Worm (Caenorhabditis elegans) whole organism, L4 larva: ENCODE results near the gene hsp-12.2.

Experiments used
- F37D6.2 ChIP-seq: sonication (generic microtip); optimal IDR thresholded peaks from 2 replicates; lab custom pipeline; 2016; ENCODE audit warnings: mild to moderate bottlenecking, missing genetic modification characterization, missing compliant biosample characterization
- R02D3.7 ChIP-seq: fragments of 150-350 bp; sonication (generic microtip); optimal IDR thresholded peaks from 3 replicates; lab custom pipeline; 2014; ENCODE audit warnings: missing biosample characterization, missing genetic modification characterization
- T26A8.4 ChIP-seq: fragments of 200-800 bp; sonication (Bioruptor generic); IDR thresholded peaks from 2 replicates; pipeline ENCODE4 v1.3.6; 2022; ENCODE audit warnings: missing genetic modification characterization, missing compliant biosample characterization
- Y105C5A.15 ChIP-seq: fragments of 200-800 bp; sonication (Bioruptor generic); IDR thresholded peaks from 2 replicates; pipeline ENCODE4 v1.3.6; 2022; ENCODE audit warnings: missing genetic modification characterization, missing compliant biosample characterization
- aha-1 ChIP-seq: fragments of 150-350 bp; peaks from one replicate; lab custom pipeline; 2014; ENCODE audit warnings: missing biosample characterization, missing genetic modification characterization
- aly-2 ChIP-seq: sonication (generic microtip); optimal IDR thresholded peaks from 2 replicates; lab custom pipeline; 2018; ENCODE audit warnings: missing biosample characterization, missing genetic modification characterization
- ama-1 ChIP-seq: fragments of 150-350 bp; optimal IDR thresholded peaks from 2 replicates; lab custom pipeline; 2014; ENCODE audit warnings: inconsistent platforms, mixed read lengths
- ceh-20 ChIP-seq: fragments of 200-800 bp; sonication (Bioruptor generic); IDR thresholded peaks from 2 replicates; pipeline ENCODE4 v1.3.6; 2022; ENCODE audit warnings: missing genetic modification reagents, missing genetic modification characterization, missing compliant biosample characterization
- ceh-32 ChIP-seq: sonication (generic microtip); optimal IDR thresholded peaks from 2 replicates; lab custom pipeline; 2016; ENCODE audit warnings: mild to moderate bottlenecking, missing genetic modification characterization, missing compliant biosample characterization; ENCODE audit not compliant: poor library complexity
- ceh-44 ChIP-seq: fragments of 200-800 bp; sonication (Bioruptor generic); IDR thresholded peaks from 2 replicates; pipeline ENCODE4 v1.3.6; 2022; ENCODE audit warnings: missing genetic modification reagents, missing genetic modification characterization, missing compliant biosample characterization
- ces-1 ChIP-seq: fragments of 150-350 bp; sonication (generic microtip); optimal IDR thresholded peaks from 4 replicates; lab custom pipeline; 2014; ENCODE audit warnings: missing biosample characterization, missing genetic modification reagents, missing genetic modification characterization
- daf-19 ChIP-seq: fragments of 200-800 bp; sonication (Bioruptor generic); conservative IDR thresholded peaks from 2 replicates; pipeline ENCODE4 v1.3.6; 2022; ENCODE audit warnings: missing genetic modification characterization, missing compliant biosample characterization
- dmd-6 ChIP-seq: fragments of 200-800 bp; sonication (Bioruptor generic); IDR thresholded peaks from 2 replicates; pipeline ENCODE4 v1.3.6; 2022; ENCODE audit warnings: missing genetic modification reagents, missing genetic modification characterization, missing compliant biosample characterization
- dpl-1 ChIP-seq: fragments of 150-350 bp; optimal IDR thresholded peaks from 2 replicates; lab custom pipeline; 2014; ENCODE audit warnings: missing biosample characterization, missing genetic modification reagents, missing genetic modification characterization
- duxl-1 ChIP-seq: sonication (generic microtip); optimal IDR thresholded peaks from 2 replicates; lab custom pipeline; 2016; ENCODE audit warnings: mild to moderate bottlenecking, missing genetic modification characterization, moderate library complexity, missing compliant biosample characterization; ENCODE audit not compliant: poor library complexity
- gei-8 ChIP-seq: fragments of 200-800 bp; sonication (Bioruptor generic); optimal IDR thresholded peaks from 2 replicates; lab custom pipeline; 2018; ENCODE audit warnings: mild to moderate bottlenecking, missing genetic modification characterization, missing compliant biosample characterization
- hif-1 ChIP-seq, 2 experiments: sonication (generic microtip); optimal IDR thresholded peaks; 2 replicates each; lab custom pipeline; 2016 to 2017; ENCODE audit warnings: missing compliant biosample characterization in 2 of 2, missing genetic modification characterization in 2 of 2, missing genetic modification reagents in 2 of 2, missing genotype in 2 of 2, mild to moderate bottlenecking in 1 of 2
- hlh-11 ChIP-seq: fragments of 200-800 bp; sonication (Bioruptor generic); optimal IDR thresholded peaks from 2 replicates; lab custom pipeline; 2018; ENCODE audit warnings: mild to moderate bottlenecking, missing genetic modification characterization, missing compliant biosample characterization
- hmg-1.1 ChIP-seq: fragments of 200-800 bp; sonication (Bioruptor generic); IDR thresholded peaks from 2 replicates; pipeline ENCODE4 v1.3.6; 2022; ENCODE audit warnings: missing genetic modification reagents, missing genetic modification characterization, missing compliant biosample characterization
- lim-7 ChIP-seq: fragments of 200-800 bp; sonication (Bioruptor generic); IDR thresholded peaks from 2 replicates; pipeline ENCODE4 v1.3.6; 2022; ENCODE audit warnings: missing genetic modification characterization, missing compliant biosample characterization
- lin-1 ChIP-seq: fragments of 200-800 bp; sonication (Bioruptor generic); IDR thresholded peaks from 2 replicates; pipeline ENCODE4 v1.3.6; 2022; ENCODE audit warnings: missing genetic modification reagents, missing genetic modification characterization, missing compliant biosample characterization
- lin-13 ChIP-seq: fragments of 150-350 bp; optimal IDR thresholded peaks from 2 replicates; lab custom pipeline; 2014; ENCODE audit warnings: missing biosample characterization, missing genetic modification reagents, missing genetic modification characterization
- lin-38 ChIP-seq: fragments of 200-800 bp; sonication (Bioruptor generic); IDR thresholded peaks from 2 replicates; pipeline ENCODE4 v1.3.6; 2022; ENCODE audit warnings: missing genetic modification reagents, missing genetic modification characterization, missing compliant biosample characterization
- lin-39 ChIP-seq: fragments of 150-350 bp; optimal IDR thresholded peaks from 2 replicates; lab custom pipeline; 2014; ENCODE audit warnings: missing biosample characterization, missing genetic modification reagents, missing genetic modification characterization
- lir-3 ChIP-seq: sonication (generic microtip); optimal IDR thresholded peaks from 2 replicates; lab custom pipeline; 2016; ENCODE audit warnings: mild to moderate bottlenecking, missing genetic modification characterization, missing compliant biosample characterization
- mdl-1 ChIP-seq, 2 experiments: fragments of 150-350 bp in 1 of 2; sonication (generic microtip) in 1 of 2; optimal IDR thresholded peaks; 2 replicates each; lab custom pipeline; 2014 to 2017; ENCODE audit warnings: missing biosample characterization in 2 of 2, missing genetic modification characterization in 2 of 2
- mdt-29 ChIP-seq: fragments of 200-800 bp; sonication (Bioruptor generic); IDR thresholded peaks from 2 replicates; pipeline ENCODE4 v1.3.6; 2022; ENCODE audit warnings: missing genetic modification reagents, missing genetic modification characterization, missing compliant biosample characterization
- mes-2 ChIP-seq: sonication (generic microtip); optimal IDR thresholded peaks from 2 replicates; lab custom pipeline; 2016; ENCODE audit warnings: missing genotype, mild to moderate bottlenecking, missing genetic modification characterization, missing compliant biosample characterization; ENCODE audit not compliant: poor library complexity, severe bottlenecking
- nhr-102 ChIP-seq: sonication (generic microtip); optimal IDR thresholded peaks from 2 replicates; lab custom pipeline; 2016; ENCODE audit warnings: mild to moderate bottlenecking, missing genetic modification characterization, moderate library complexity, missing compliant biosample characterization
- nhr-28 ChIP-seq: fragments of 150-350 bp; optimal IDR thresholded peaks from 2 replicates; lab custom pipeline; 2014; ENCODE audit warnings: missing biosample characterization, missing genetic modification characterization
- nhr-42 ChIP-seq: fragments of 200-800 bp; sonication (Bioruptor generic); IDR thresholded peaks from 2 replicates; pipeline ENCODE4 v1.3.6; 2022; ENCODE audit warnings: missing genetic modification characterization, missing compliant biosample characterization
- nhr-48 ChIP-seq: sonication (generic microtip); optimal IDR thresholded peaks from 2 replicates; lab custom pipeline; 2016; ENCODE audit warnings: mild to moderate bottlenecking, missing genetic modification characterization, missing compliant biosample characterization
- rbr-2 ChIP-seq: sonication (generic microtip); optimal IDR thresholded peaks from 2 replicates; lab custom pipeline; 2016; ENCODE audit warnings: missing genotype, missing genetic modification characterization, missing compliant biosample characterization
- sdz-12 ChIP-seq: fragments of 200-800 bp; sonication (Bioruptor generic); optimal IDR thresholded peaks from 2 replicates; lab custom pipeline; 2018; ENCODE audit warnings: mild to moderate bottlenecking, missing genetic modification characterization, missing compliant biosample characterization
- snpc-1.2 ChIP-seq: fragments of 200-800 bp; sonication (Bioruptor generic); IDR thresholded peaks from 2 replicates; pipeline ENCODE4 v1.3.6; 2022; ENCODE audit warnings: missing genetic modification reagents, missing genetic modification characterization, missing compliant biosample characterization
- snpc-4 ChIP-seq: fragments of 150-350 bp; optimal IDR thresholded peaks from 2 replicates; lab custom pipeline; 2014; ENCODE audit warnings: missing biosample characterization, missing genetic modification characterization
- spr-1 ChIP-seq: sonication (generic microtip); optimal IDR thresholded peaks from 2 replicates; lab custom pipeline; 2016; ENCODE audit warnings: mild to moderate bottlenecking, missing genetic modification characterization, missing compliant biosample characterization
- spr-3 ChIP-seq: fragments of 200-800 bp; sonication (Bioruptor generic); optimal IDR thresholded peaks from 2 replicates; lab custom pipeline; 2018; ENCODE audit warnings: mild to moderate bottlenecking, missing genetic modification characterization, missing compliant biosample characterization
- tag-97 ChIP-seq: fragments of 200-800 bp; sonication (Bioruptor generic); IDR thresholded peaks from 2 replicates; pipeline ENCODE4 v1.3.6; 2022; ENCODE audit warnings: missing genetic modification characterization, missing compliant biosample characterization
- tra-1 ChIP-seq: fragments of 200-800 bp; sonication (Bioruptor generic); IDR thresholded peaks from 2 replicates; pipeline ENCODE4 v1.3.6; 2022; ENCODE audit warnings: missing genetic modification reagents, missing genetic modification characterization, missing compliant biosample characterization
- unc-39 ChIP-seq: sonication (generic microtip); optimal IDR thresholded peaks from 2 replicates; lab custom pipeline; 2017; ENCODE audit warnings: missing biosample characterization, missing genetic modification characterization
- vab-7 ChIP-seq: fragments of 200-800 bp; sonication (Bioruptor generic); IDR thresholded peaks from 2 replicates; pipeline ENCODE4 v1.3.6; 2022; ENCODE audit warnings: missing genetic modification reagents, missing genetic modification characterization, missing compliant biosample characterization
- zfp-2 ChIP-seq: sonication (generic microtip); optimal IDR thresholded peaks from 2 replicates; lab custom pipeline; 2016; ENCODE audit warnings: mild to moderate bottlenecking, missing genetic modification characterization, missing compliant biosample characterization
- zfp-3 ChIP-seq: fragments of 200-800 bp; sonication (Bioruptor generic); conservative IDR thresholded peaks from 2 replicates; pipeline ENCODE4 v1.3.6; 2022; ENCODE audit warnings: missing genetic modification reagents, missing genetic modification characterization, missing compliant biosample characterization
- zip-11 ChIP-seq: fragments of 200-800 bp; sonication (Bioruptor generic); IDR thresholded peaks from 2 replicates; pipeline ENCODE4 v1.3.6; 2022; ENCODE audit warnings: missing genetic modification characterization, missing compliant biosample characterization

hsp-12.2 gene

ce11 chrIII:8163788-8164423 lies 26.0 kb downstream of the hsp-12.2 start, which contains the start of gene prp-8 (continued):
- TF ChIP-seq hif-1 (tag; optimal IDR thresholded peaks at IDR 0.05; lab: Kevin White, UChicago) (peak in 1 of 2 experiments; percentile 80), mdl-1 (tag; optimal IDR thresholded peaks at IDR 0.05; lab: Kevin White, UChicago) (no peak), F37D6.2 (tag; lab: Kevin White, UChicago) (peak; percentile 62), duxl-1 (peak; percentile 83), daf-19 (GFP tag; lab: Robert Waterston, UW) (no peak), lim-7 (no peak), vab-7 (GFP tag; lab: Robert Waterston, UW) (peak; percentile 26; the same call in 1 of the 2 replicates), ceh-44 (GFP tag; lab: Robert Waterston, UW) (no peak), ceh-32 (tag; lab: Kevin White, UChicago) (no peak), nhr-48 (tag; lab: Kevin White, UChicago) (peak; percentile 16), tag-97 (GFP tag; lab: Robert Waterston, UW) (no peak), gei-8 (GFP tag; lab: Kevin White, UChicago) (no peak), dpl-1 (GFP tag; lab: Kevin White, UChicago) (peak; percentile 91), lin-38 (GFP tag; lab: Robert Waterston, UW) (peak; percentile 79), lir-3 (tag; lab: Kevin White, UChicago) (no peak), zfp-2 (tag; lab: Kevin White, UChicago) (peak; percentile 75), snpc-1.2 (GFP tag; lab: Robert Waterston, UW) (0 out of 2 replicates have a peak, but pooled peaks have one; percentile 23), rbr-2 (tag; lab: Kevin White, UChicago) (peak; percentile 85), lin-13 (GFP tag; lab: Kevin White, UChicago) (peak; percentile 88), aha-1 (tag; lab: Kevin White, UChicago) (peak; percentile 99), spr-1 (tag; lab: Kevin White, UChicago) (peak; percentile 31), R02D3.7 (tag; lab: Kevin White, UChicago) (no peak), zip-11 (GFP tag; lab: Robert Waterston, UW) (no peak), hmg-1.1 (GFP tag; lab: Robert Waterston, UW) (peak; percentile 76), snpc-4 (tag; lab: Kevin White, UChicago) (no peak), lin-1 (0 out of 2 replicates have a peak, but pooled peaks have one; percentile 32), tra-1 (0 out of 2 replicates have a peak, but pooled peaks have one; percentile 43)
- TF ChIP-seq, all 104 proteins: peak for 50

- TF ChIP-seq zip-11 (GFP tag; lab: Robert Waterston, UW) (no peak), aha-1 (tag; lab: Kevin White, UChicago) (peak; percentile 97)
Observed at ce11 chrIII:8164771-8165170, 26.9 kb downstream of the hsp-12.2 start.

- TF ChIP-seq tra-1 (0 out of 2 replicates have a peak, but pooled peaks have one; percentile 30), sdz-12 (GFP tag; lab: Kevin White, UChicago) (no peak), dmd-6 (GFP tag; lab: Robert Waterston, UW) (0 out of 2 replicates have a peak, but pooled peaks have one; percentile 12), mdt-29 (GFP tag; lab: Robert Waterston, UW) (no peak), nhr-48 (tag; lab: Kevin White, UChicago) (no peak), snpc-4 (tag; lab: Kevin White, UChicago) (no peak), mes-2 (tag; lab: Kevin White, UChicago) (no peak), ceh-20 (GFP tag; lab: Robert Waterston, UW) (0 out of 2 replicates have a peak, but pooled peaks have one; percentile 38), nhr-102 (tag; lab: Kevin White, UChicago) (no peak), aly-2 (tag; lab: Kevin White, UChicago) (no peak), nhr-28 (tag; lab: Kevin White, UChicago) (no peak), unc-39 (tag; lab: Kevin White, UChicago) (no peak), spr-3 (GFP tag; lab: Kevin White, UChicago) (no peak), tag-97 (GFP tag; lab: Robert Waterston, UW) (no peak), Y105C5A.15 (no peak), spr-1 (tag; lab: Kevin White, UChicago) (no peak), zfp-3 (GFP tag; lab: Robert Waterston, UW) (no peak), vab-7 (GFP tag; lab: Robert Waterston, UW) (no peak), R02D3.7 (tag; lab: Kevin White, UChicago) (no peak), ces-1 (no peak), nhr-42 (GFP tag; lab: Robert Waterston, UW) (no peak), snpc-1.2 (GFP tag; lab: Robert Waterston, UW) (no peak), hif-1 (tag; optimal IDR thresholded peaks at IDR 0.05; lab: Kevin White, UChicago) (no peak), lin-39 (tag; lab: Kevin White, UChicago) (no peak), T26A8.4 (GFP tag; lab: Robert Waterston, UW) (no peak), ama-1 (lab: Kevin White, UChicago) (peak; percentile 21), hlh-11 (tag; lab: Kevin White, UChicago) (no peak)
Observed at ce11 chrIII:8172609-8173133, 34.8 kb downstream of the hsp-12.2 start.
